Worm (Caenorhabditis elegans) whole organism, L4 larva: ENCODE results near the gene R02E4.3.
A peak's percentile ranks its signal among the peaks of the same experiment; 100 is the strongest.

Experiments
- F37D6.2 ChIP-seq: sonication (generic microtip); optimal IDR thresholded peaks from 2 replicates; lab custom pipeline; 2016; ENCODE audit warnings: mild to moderate bottlenecking, missing genetic modification characterization, missing compliant biosample characterization
- T26A8.4 ChIP-seq: fragments of 200-800 bp; sonication (Bioruptor generic); IDR thresholded peaks from 2 replicates; pipeline ENCODE4 v1.3.6; 2022; ENCODE audit warnings: missing genetic modification characterization, missing compliant biosample characterization
- Y105C5A.15 ChIP-seq: fragments of 200-800 bp; sonication (Bioruptor generic); IDR thresholded peaks from 2 replicates; pipeline ENCODE4 v1.3.6; 2022; ENCODE audit warnings: missing genetic modification characterization, missing compliant biosample characterization
- aha-1 ChIP-seq: fragments of 150-350 bp; peaks from one replicate; lab custom pipeline; 2014; ENCODE audit warnings: missing biosample characterization, missing genetic modification characterization
- ama-1 ChIP-seq: fragments of 150-350 bp; optimal IDR thresholded peaks from 2 replicates; lab custom pipeline; 2014; ENCODE audit warnings: inconsistent platforms, mixed read lengths
- ceh-44 ChIP-seq: fragments of 200-800 bp; sonication (Bioruptor generic); IDR thresholded peaks from 2 replicates; pipeline ENCODE4 v1.3.6; 2022; ENCODE audit warnings: missing genetic modification reagents, missing genetic modification characterization, missing compliant biosample characterization
- ceh-82 ChIP-seq: sonication (generic microtip); optimal IDR thresholded peaks from 2 replicates; lab custom pipeline; 2017; ENCODE audit warnings: missing biosample characterization, missing genetic modification characterization
- daf-16 ChIP-seq, 3 experiments: sonication (generic microtip); optimal IDR thresholded peaks; 2 replicates each; lab custom pipeline; 2016 to 2017; ENCODE audit warnings: missing genetic modification characterization in 3 of 3, missing genetic modification reagents in 3 of 3, mild to moderate bottlenecking in 2 of 3, missing compliant biosample characterization in 2 of 3, missing biosample characterization in 1 of 3, moderate library complexity in 1 of 3
- daf-8 ChIP-seq: fragments of 200-800 bp; sonication (Bioruptor generic); IDR thresholded peaks from 2 replicates; pipeline ENCODE4 v1.3.6; 2022; ENCODE audit warnings: missing genetic modification characterization, missing compliant biosample characterization
- dmd-6 ChIP-seq: fragments of 200-800 bp; sonication (Bioruptor generic); IDR thresholded peaks from 2 replicates; pipeline ENCODE4 v1.3.6; 2022; ENCODE audit warnings: missing genetic modification reagents, missing genetic modification characterization, missing compliant biosample characterization
- gei-8 ChIP-seq: fragments of 200-800 bp; sonication (Bioruptor generic); optimal IDR thresholded peaks from 2 replicates; lab custom pipeline; 2018; ENCODE audit warnings: mild to moderate bottlenecking, missing genetic modification characterization, missing compliant biosample characterization
- hif-1 ChIP-seq, 2 experiments: sonication (generic microtip); optimal IDR thresholded peaks; 2 replicates each; lab custom pipeline; 2016 to 2017; ENCODE audit warnings: missing compliant biosample characterization in 2 of 2, missing genetic modification characterization in 2 of 2, missing genetic modification reagents in 2 of 2, missing genotype in 2 of 2, mild to moderate bottlenecking in 1 of 2
- hlh-11 ChIP-seq: fragments of 200-800 bp; sonication (Bioruptor generic); optimal IDR thresholded peaks from 2 replicates; lab custom pipeline; 2018; ENCODE audit warnings: mild to moderate bottlenecking, missing genetic modification characterization, missing compliant biosample characterization
- hlh-30 ChIP-seq: sonication (generic microtip); optimal IDR thresholded peaks from 2 replicates; lab custom pipeline; 2017; ENCODE audit warnings: antibody characterized with exemption, mild to moderate bottlenecking, missing genetic modification characterization, missing compliant biosample characterization; ENCODE audit not compliant: insufficient read depth
- lin-38 ChIP-seq: fragments of 200-800 bp; sonication (Bioruptor generic); IDR thresholded peaks from 2 replicates; pipeline ENCODE4 v1.3.6; 2022; ENCODE audit warnings: missing genetic modification reagents, missing genetic modification characterization, missing compliant biosample characterization
- lin-39 ChIP-seq: fragments of 150-350 bp; optimal IDR thresholded peaks from 2 replicates; lab custom pipeline; 2014; ENCODE audit warnings: missing biosample characterization, missing genetic modification reagents, missing genetic modification characterization
- lsy-2 ChIP-seq, 2 experiments: fragments of 150-350 bp in 1 of 2; sonication (generic microtip) in 1 of 2; optimal IDR thresholded peaks; 2 replicates each; lab custom pipeline; 2014 to 2017; ENCODE audit warnings: missing biosample characterization in 2 of 2, missing genetic modification characterization in 2 of 2
- mdl-1 ChIP-seq, 2 experiments: fragments of 150-350 bp in 1 of 2; sonication (generic microtip) in 1 of 2; optimal IDR thresholded peaks; 2 replicates each; lab custom pipeline; 2014 to 2017; ENCODE audit warnings: missing biosample characterization in 2 of 2, missing genetic modification characterization in 2 of 2
- mep-1 ChIP-seq: fragments of 150-350 bp; sonication (generic microtip); optimal IDR thresholded peaks from 3 replicates; lab custom pipeline; 2014; ENCODE audit warnings: missing biosample characterization, missing genetic modification characterization
- mxl-2 ChIP-seq: fragments of 200-800 bp; sonication (Bioruptor generic); conservative IDR thresholded peaks from 2 replicates; pipeline ENCODE4 v1.3.6; 2022; ENCODE audit warnings: missing genetic modification reagents, missing genetic modification characterization, missing compliant biosample characterization
- nhr-237 ChIP-seq: sonication (generic microtip); optimal IDR thresholded peaks from 2 replicates; lab custom pipeline; 2017; ENCODE audit warnings: missing biosample characterization, missing genetic modification characterization
- nhr-28 ChIP-seq: fragments of 150-350 bp; optimal IDR thresholded peaks from 2 replicates; lab custom pipeline; 2014; ENCODE audit warnings: missing biosample characterization, missing genetic modification characterization
- nhr-6 ChIP-seq: fragments of 150-350 bp; optimal IDR thresholded peaks from 2 replicates; lab custom pipeline; 2014; ENCODE audit warnings: missing biosample characterization, missing genetic modification characterization
- nhr-77 ChIP-seq: fragments of 150-350 bp; optimal IDR thresholded peaks from 2 replicates; lab custom pipeline; 2014; ENCODE audit warnings: missing biosample characterization, missing genetic modification characterization
- pha-4 ChIP-seq, 2 experiments: fragments of 150-350 bp in 1 of 2; fragments of 200-800 bp in 1 of 2; sonication (Bioruptor generic) in 1 of 2; IDR thresholded peaks in 1 of 2; optimal IDR thresholded peaks in 1 of 2; 2 replicates each; pipeline versions ENCODE4 v1.3.6 to Lab custom; 2014 to 2022; ENCODE audit warnings: missing genetic modification characterization in 2 of 2, missing genetic modification reagents in 2 of 2, missing biosample characterization in 1 of 2, missing compliant biosample characterization in 1 of 2
- php-3 ChIP-seq: fragments of 200-800 bp; sonication (Bioruptor generic); IDR thresholded peaks from 2 replicates; pipeline ENCODE4 v1.3.6; 2022; ENCODE audit warnings: missing genetic modification reagents, missing genetic modification characterization, missing compliant biosample characterization
- pqm-1 ChIP-seq: sonication (generic microtip); optimal IDR thresholded peaks from 2 replicates; lab custom pipeline; 2017; ENCODE audit warnings: missing biosample characterization, missing genetic modification characterization
- rbr-2 ChIP-seq: sonication (generic microtip); optimal IDR thresholded peaks from 2 replicates; lab custom pipeline; 2016; ENCODE audit warnings: missing genotype, missing genetic modification characterization, missing compliant biosample characterization
- set-16 ChIP-seq: fragments of 200-800 bp; sonication (Bioruptor generic); IDR thresholded peaks from 2 replicates; pipeline ENCODE4 v1.3.6; 2022; ENCODE audit warnings: missing genetic modification reagents, missing genetic modification characterization, missing compliant biosample characterization
- skn-1 ChIP-seq: fragments of 150-350 bp; optimal IDR thresholded peaks from 2 replicates; lab custom pipeline; 2014; ENCODE audit warnings: missing biosample characterization, missing genetic modification characterization
- snpc-1.2 ChIP-seq: fragments of 200-800 bp; sonication (Bioruptor generic); IDR thresholded peaks from 2 replicates; pipeline ENCODE4 v1.3.6; 2022; ENCODE audit warnings: missing genetic modification reagents, missing genetic modification characterization, missing compliant biosample characterization
- spr-3 ChIP-seq: fragments of 200-800 bp; sonication (Bioruptor generic); optimal IDR thresholded peaks from 2 replicates; lab custom pipeline; 2018; ENCODE audit warnings: mild to moderate bottlenecking, missing genetic modification characterization, missing compliant biosample characterization
- unc-62 ChIP-seq, 3 experiments: fragments of 150-350 bp in 1 of 3; sonication (generic microtip); optimal IDR thresholded peaks in 2 of 3; peaks in 1 of 3; 1 replicate in 1 of 3; 2 replicates in 2 of 3; lab custom pipeline; 2014 to 2017; ENCODE audit warnings: missing biosample characterization in 3 of 3, missing genetic modification characterization in 3 of 3, missing genetic modification reagents in 3 of 3, missing genotype in 1 of 3
- zfp-2 ChIP-seq: sonication (generic microtip); optimal IDR thresholded peaks from 2 replicates; lab custom pipeline; 2016; ENCODE audit warnings: mild to moderate bottlenecking, missing genetic modification characterization, missing compliant biosample characterization
- zip-11 ChIP-seq: fragments of 200-800 bp; sonication (Bioruptor generic); IDR thresholded peaks from 2 replicates; pipeline ENCODE4 v1.3.6; 2022; ENCODE audit warnings: missing genetic modification characterization, missing compliant biosample characterization

The R02E4.3 gene

DNA sequence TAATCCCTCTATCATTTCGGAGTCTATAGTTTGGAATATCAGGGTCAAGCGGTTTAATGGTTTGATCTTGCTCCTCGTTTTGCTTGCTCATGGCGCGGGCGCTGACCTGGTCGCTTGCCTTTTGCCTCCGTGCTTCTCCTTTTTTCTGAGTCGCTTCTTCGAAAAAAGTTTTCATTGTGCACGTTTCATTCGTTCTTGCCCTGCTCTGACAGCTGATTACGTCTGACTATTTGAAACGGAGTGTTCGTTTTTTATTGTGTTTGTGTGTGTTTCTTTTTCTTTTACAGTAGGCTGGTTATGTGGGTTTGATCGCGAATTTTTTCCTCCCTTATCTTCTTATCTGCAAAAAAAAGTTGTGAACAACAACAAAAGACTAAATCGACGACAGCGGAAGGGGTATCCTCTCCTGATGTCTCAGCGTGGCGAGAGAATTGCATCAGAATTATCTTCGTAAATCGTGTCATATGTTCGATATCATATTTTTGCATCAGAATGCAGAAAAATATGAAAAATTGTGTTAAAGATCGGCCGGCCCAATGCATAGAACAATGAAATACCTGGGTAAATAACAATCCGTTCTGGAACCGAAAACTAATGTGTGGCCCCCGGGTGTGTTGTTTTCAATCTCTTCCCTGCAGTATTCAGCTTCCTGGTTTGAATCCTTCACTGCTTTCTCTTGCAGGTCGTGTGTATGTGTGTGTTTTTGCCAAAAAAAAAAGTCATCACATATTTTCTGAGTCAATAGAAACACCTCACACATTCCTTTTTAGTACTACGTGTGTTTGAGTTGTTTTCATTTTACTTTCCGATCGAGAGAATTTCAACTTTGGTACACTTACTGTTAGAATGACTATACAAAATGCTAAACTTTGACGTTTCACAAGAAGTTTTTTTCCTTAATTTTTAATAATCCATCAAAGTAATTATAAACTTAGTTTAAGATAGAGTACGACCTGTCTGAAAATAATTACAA lies 38.0 kb upstream of the R02E4.3 start, which contains the start of gene ZK470.4:
TSS of gene ZK470.4 (minus strand) at position 175 of the 973 bp plus-strand sequence.
- no peak for TF ChIP-seq rbr-2 (tag; lab: Kevin White, UChicago)
- no peak for TF ChIP-seq nhr-6
- no peak for TF ChIP-seq daf-16 (GFP tag; optimal IDR thresholded peaks at IDR 0.05; lab: Kevin White, UChicago)
- TF ChIP-seq daf-16 (tag; optimal IDR thresholded peaks at IDR 0.05; lab: Kevin White, UChicago): peak; percentile 29
- TF ChIP-seq pha-4 (GFP tag; IDR thresholded peaks at IDR 0.05; lab: Robert Waterston, UW): peak; percentile 40; the same call in 1 of the 2 replicates
- no peak for TF ChIP-seq pha-4 (tag; optimal IDR thresholded peaks at IDR 0.05; lab: Kevin White, UChicago)
- 0 out of 2 replicates have a peak, but pooled peaks have one; percentile 15 for TF ChIP-seq set-16 (GFP tag; lab: Robert Waterston, UW)
- peak; percentile 36 for TF ChIP-seq hlh-30
- TF ChIP-seq mdl-1 (tag; optimal IDR thresholded peaks at IDR 0.05; lab: Kevin White, UChicago): peak in 1 of 2 experiments; percentile 60
- peak; percentile 34 for TF ChIP-seq hlh-11 (tag; lab: Kevin White, UChicago)
- TF ChIP-seq zip-11 (GFP tag; lab: Robert Waterston, UW): no peak
- TF ChIP-seq snpc-1.2 (GFP tag; lab: Robert Waterston, UW): peak; percentile 55; the same call in 1 of the 2 replicates
- peak; percentile 99 for TF ChIP-seq aha-1 (tag; lab: Kevin White, UChicago)
- no peak for TF ChIP-seq ceh-44 (GFP tag; lab: Robert Waterston, UW)
- TF ChIP-seq F37D6.2 (tag; lab: Kevin White, UChicago): no peak
- no peak for TF ChIP-seq lin-38 (GFP tag; lab: Robert Waterston, UW)
- no peak for TF ChIP-seq gei-8 (GFP tag; lab: Kevin White, UChicago)
- no peak for TF ChIP-seq skn-1 (tag; lab: Kevin White, UChicago)
- TF ChIP-seq mep-1 (tag; lab: Kevin White, UChicago): no peak
- peak; percentile 35; the same call in 1 of the 2 replicates for TF ChIP-seq dmd-6
- TF ChIP-seq unc-62 (GFP tag; optimal IDR thresholded peaks at IDR 0.05 in 1 of 2; lab: Kevin White, UChicago): peak in 1 of 2 experiments; percentile 86
- TF ChIP-seq unc-62 (tag; optimal IDR thresholded peaks at IDR 0.05; lab: Kevin White, UChicago): no peak
- no peak for TF ChIP-seq nhr-77 (tag; lab: Kevin White, UChicago)
- no peak for TF ChIP-seq mxl-2 (GFP tag; lab: Robert Waterston, UW)
- no peak for TF ChIP-seq ama-1 (lab: Kevin White, UChicago)
- TF ChIP-seq spr-3 (GFP tag; lab: Kevin White, UChicago): no peak
- no peak for TF ChIP-seq ceh-82 (tag; lab: Kevin White, UChicago)
- TF ChIP-seq zfp-2 (tag; lab: Kevin White, UChicago): no peak
- TF ChIP-seq php-3 (GFP tag; lab: Robert Waterston, UW): no peak
- TF ChIP-seq lsy-2 (tag; optimal IDR thresholded peaks at IDR 0.05; lab: Kevin White, UChicago): peak in 1 of 2 experiments; percentile 32
- no peak for TF ChIP-seq Y105C5A.15 (GFP tag; lab: Robert Waterston, UW)
- TF ChIP-seq pqm-1 (tag; lab: Kevin White, UChicago): no peak
- TF ChIP-seq daf-8 (GFP tag; lab: Robert Waterston, UW): no peak
- peak in 1 of 2 experiments; percentile 97 for TF ChIP-seq hif-1 (tag; optimal IDR thresholded peaks at IDR 0.05; lab: Kevin White, UChicago)
- TF ChIP-seq T26A8.4 (GFP tag; lab: Robert Waterston, UW): 0 out of 2 replicates have a peak, but pooled peaks have one; percentile 29
- no peak for TF ChIP-seq lin-39 (tag; lab: Kevin White, UChicago)
- TF ChIP-seq nhr-237 (tag; lab: Kevin White, UChicago): no peak
- TF ChIP-seq nhr-28 (tag; lab: Kevin White, UChicago): peak; percentile 63
